Fruit fly (Drosophila melanogaster): ENCODE measurements around the gene IFT57.

DNA sequence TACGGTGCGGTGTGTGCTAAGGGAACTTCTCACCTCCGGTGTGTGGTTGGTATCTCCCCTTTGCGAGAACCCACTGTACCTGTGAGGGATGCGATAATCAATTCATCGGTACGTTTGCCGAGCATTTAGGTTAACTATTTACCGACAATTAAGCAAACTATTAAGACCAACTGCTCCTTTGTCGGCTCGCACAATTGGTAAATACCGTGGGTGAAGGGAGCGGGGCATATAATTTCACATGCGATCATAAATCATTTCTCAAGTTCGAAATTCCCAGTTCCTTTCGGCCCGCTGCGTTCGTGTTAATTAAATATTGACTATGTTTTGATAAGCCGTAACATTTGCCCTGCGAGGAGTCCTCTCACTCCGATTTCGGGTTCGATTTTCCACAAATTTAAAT is 18.3 kb downstream of the IFT57 start:
- no peak for TF ChIP-seq CG8924 (tag; optimal IDR thresholded peaks at IDR 0.05)
- no peak for TF ChIP-seq nerfin-1 (tag; optimal IDR thresholded peaks at IDR 0.05)
- TF ChIP-seq jumu (GFP tag; optimal IDR thresholded peaks at IDR 0.05) = no peak
- no peak for TF ChIP-seq CG34422 (GFP tag; IDR thresholded peaks at IDR 0.05)
- no peak for TF ChIP-seq Doc2 (GFP tag; IDR thresholded peaks at IDR 0.05)
- no peak for TF ChIP-seq CG15601 (tag; optimal IDR thresholded peaks at IDR 0.05)
- TF ChIP-seq gcm2 (GFP tag; optimal IDR thresholded peaks at IDR 0.05) = no peak
